Fruit fly (Drosophila melanogaster) whole organism, embryonic: ENCODE data around the gene Spt7.

Source experiments
- BEAF-32 ChIP-seq: fragments of 200-800 bp; sonication (Bioruptor generic); optimal IDR thresholded peaks from 3 replicates; lab custom pipeline; 2017; ENCODE audit warnings: missing biosample characterization, missing genetic modification characterization, mild to moderate bottlenecking, moderate library complexity, missing genetic modification reagents
- Bteb2 ChIP-seq: fragments of 200-800 bp; sonication (Bioruptor generic); optimal IDR thresholded peaks from 2 replicates; lab custom pipeline; 2016; ENCODE audit warnings: missing biosample characterization, missing genetic modification characterization
- CG10959 ChIP-seq: fragments of 200-800 bp; sonication (Bioruptor generic); IDR thresholded peaks from 2 replicates; pipeline ENCODE4 v1.3.6; 2022; ENCODE audit warnings: missing biosample characterization, missing genetic modification characterization
- CG10979 ChIP-seq: fragments of 200-800 bp; sonication (Bioruptor generic); optimal IDR thresholded peaks from 2 replicates; lab custom pipeline; 2018; ENCODE audit warnings: missing biosample characterization, mild to moderate bottlenecking, missing genetic modification characterization, moderate library complexity
- CG11085 ChIP-seq: fragments of 200-800 bp; sonication (Bioruptor generic); IDR thresholded peaks from 2 replicates; pipeline ENCODE4 v1.3.6; 2022; ENCODE audit warnings: missing biosample characterization, missing genetic modification characterization
- CG12155 ChIP-seq: fragments of 200-800 bp; sonication (Bioruptor generic); optimal IDR thresholded peaks from 3 replicates; lab custom pipeline; 2016; ENCODE audit warnings: missing biosample characterization, missing genetic modification characterization
- CG12299 ChIP-seq: fragments of 200-800 bp; sonication (Bioruptor generic); optimal IDR thresholded peaks from 2 replicates; lab custom pipeline; 2018; ENCODE audit warnings: missing biosample characterization, mild to moderate bottlenecking, missing genetic modification characterization
- CG12391 ChIP-seq: fragments of 200-800 bp; sonication (Bioruptor generic); optimal IDR thresholded peaks from 3 replicates; lab custom pipeline; 2018; ENCODE audit warnings: missing biosample characterization, mild to moderate bottlenecking, missing genetic modification characterization, moderate library complexity
- CG12659 ChIP-seq: fragments of 200-800 bp; sonication (Bioruptor generic); optimal IDR thresholded peaks from 3 replicates; lab custom pipeline; 2017; ENCODE audit warnings: mild to moderate bottlenecking, missing biosample characterization, missing genetic modification reagents, missing genetic modification characterization
- CG13287 ChIP-seq: fragments of 200-800 bp; sonication (Bioruptor generic); IDR thresholded peaks from 2 replicates; pipeline ENCODE4 v1.3.6; 2022; ENCODE audit warnings: missing biosample characterization, missing genetic modification characterization; ENCODE audit not compliant: partially characterized antibody
- CG13424 ChIP-seq: fragments of 200-800 bp; sonication (Bioruptor generic); optimal IDR thresholded peaks from 2 replicates; lab custom pipeline; 2019; ENCODE audit warnings: missing biosample characterization, mild to moderate bottlenecking, missing genetic modification characterization, moderate library complexity
- CG13775 ChIP-seq: fragments of 200-800 bp; sonication (Bioruptor generic); optimal IDR thresholded peaks from 3 replicates; lab custom pipeline; 2017; ENCODE audit warnings: missing biosample characterization, mild to moderate bottlenecking, missing genetic modification characterization
- CG1603 ChIP-seq: fragments of 200-800 bp; sonication (Bioruptor generic); optimal IDR thresholded peaks from 2 replicates; lab custom pipeline; 2019; ENCODE audit warnings: missing biosample characterization, mild to moderate bottlenecking, missing genetic modification characterization, moderate library complexity
- CG17568 ChIP-seq: fragments of 200-800 bp; sonication (Bioruptor generic); optimal IDR thresholded peaks from 2 replicates; lab custom pipeline; 2018; ENCODE audit warnings: missing biosample characterization, mild to moderate bottlenecking, missing genetic modification characterization, moderate library complexity
- CG17829 ChIP-seq: fragments of 200-800 bp; optimal IDR thresholded peaks from 2 replicates; lab custom pipeline; 2019; ENCODE audit warnings: missing biosample characterization, mild to moderate bottlenecking, missing genetic modification characterization, moderate library complexity
- CG3163 ChIP-seq: fragments of 200-800 bp; sonication (Bioruptor generic); optimal IDR thresholded peaks from 3 replicates; lab custom pipeline; 2016; ENCODE audit warnings: missing biosample characterization, missing genetic modification characterization
- CG3726 ChIP-seq: fragments of 200-800 bp; sonication (Bioruptor generic); IDR thresholded peaks from 3 replicates; pipeline ENCODE4, ENCODE4 v1.3.6; 2022; ENCODE audit warnings: missing biosample characterization, missing genetic modification characterization
- CG3838 ChIP-seq: fragments of 200-800 bp; sonication (Bioruptor generic); optimal IDR thresholded peaks from 3 replicates; lab custom pipeline; 2016; ENCODE audit warnings: missing biosample characterization, missing genetic modification characterization
- CG3847 ChIP-seq: fragments of 200-800 bp; sonication (Bioruptor generic); IDR thresholded peaks from 2 replicates; pipeline ENCODE4 v1.3.6; 2022; ENCODE audit warnings: missing biosample characterization, missing genetic modification characterization
- CG4617 ChIP-seq: fragments of 200-800 bp; sonication (Bioruptor generic); optimal IDR thresholded peaks from 3 replicates; lab custom pipeline; 2016; ENCODE audit warnings: missing biosample characterization, missing genetic modification characterization, borderline replicate concordance
- CG7271 ChIP-seq: fragments of 200-800 bp; sonication (Bioruptor generic); optimal IDR thresholded peaks from 2 replicates; lab custom pipeline; 2018; ENCODE audit warnings: missing biosample characterization, mild to moderate bottlenecking, missing genetic modification characterization, moderate library complexity
- CG8388 ChIP-seq: fragments of 200-800 bp; sonication (Bioruptor generic); optimal IDR thresholded peaks from 2 replicates; lab custom pipeline; 2019; ENCODE audit warnings: missing biosample characterization, mild to moderate bottlenecking, missing genetic modification characterization, moderate library complexity
- D ChIP-seq, 2 experiments: fragments of 200-800 bp in 1 of 2; fragments of >200 bp in 1 of 2; sonication (Bioruptor generic) in 1 of 2; optimal IDR thresholded peaks; 2 replicates in 1 of 2; 3 replicates in 1 of 2; lab custom pipeline; 2017; ENCODE audit warnings: mild to moderate bottlenecking in 1 of 2, missing biosample characterization in 1 of 2, missing genetic modification characterization in 1 of 2, missing genetic modification reagents in 1 of 2
- D19A ChIP-seq: fragments of 200-800 bp; optimal IDR thresholded peaks from 3 replicates; lab custom pipeline; 2019; ENCODE audit warnings: missing biosample characterization, mild to moderate bottlenecking, missing genetic modification characterization, moderate library complexity
- Dip3 ChIP-seq: fragments of 200-800 bp; sonication (Bioruptor generic); optimal IDR thresholded peaks from 3 replicates; lab custom pipeline; 2016; ENCODE audit warnings: missing biosample characterization, missing genetic modification characterization
- Dp ChIP-seq: fragments of 200-800 bp; sonication (Bioruptor generic); optimal IDR thresholded peaks from 2 replicates; lab custom pipeline; 2018; ENCODE audit warnings: missing biosample characterization, mild to moderate bottlenecking, missing genetic modification characterization, moderate library complexity
- E2f2 ChIP-seq: fragments of 200-800 bp; sonication (Bioruptor generic); IDR thresholded peaks from 2 replicates; pipeline ENCODE4 v1.3.6; 2022; ENCODE audit warnings: missing biosample characterization, missing genetic modification characterization
- H2.0 ChIP-seq: fragments of 200-800 bp; sonication (Bioruptor generic); IDR thresholded peaks from 2 replicates; pipeline ENCODE4 v1.3.6; 2022; ENCODE audit warnings: missing biosample characterization, missing genetic modification characterization
- HLH54F ChIP-seq: fragments of 200-800 bp; sonication (Bioruptor generic); optimal IDR thresholded peaks from 3 replicates; lab custom pipeline; 2016; ENCODE audit warnings: missing biosample characterization, missing genetic modification characterization
- MBD-R2 ChIP-seq: fragments of 200-800 bp; sonication (Bioruptor generic); IDR thresholded peaks from 2 replicates; pipeline ENCODE4 v1.3.6; 2022; ENCODE audit warnings: missing biosample characterization, missing genetic modification characterization
- Max ChIP-seq: fragments of 200-800 bp; sonication (Bioruptor generic); optimal IDR thresholded peaks from 2 replicates; lab custom pipeline; 2016; ENCODE audit warnings: missing biosample characterization, mild to moderate bottlenecking, missing genetic modification characterization
- Med ChIP-seq: fragments of 200-800 bp; sonication (Bioruptor generic); peaks from one replicate; lab custom pipeline; 2016; ENCODE audit warnings: missing biosample characterization, missing genetic modification characterization, mild to moderate bottlenecking, inconsistent platforms, moderate library complexity
- Pdp1 ChIP-seq, 2 experiments: fragments of 200-800 bp; sonication (Bioruptor generic); optimal IDR thresholded peaks; 3 replicates each; lab custom pipeline; 2016; ENCODE audit warnings: missing biosample characterization in 2 of 2, missing genetic modification characterization in 2 of 2, mild to moderate bottlenecking in 1 of 2, moderate library complexity in 1 of 2
- YL-1 ChIP-seq: fragments of 200-800 bp; sonication (Bioruptor generic); optimal IDR thresholded peaks from 3 replicates; lab custom pipeline; 2017; ENCODE audit warnings: missing biosample characterization, mild to moderate bottlenecking, missing genetic modification characterization
- bowl ChIP-seq: fragments of 200-800 bp; sonication (Bioruptor generic); IDR thresholded peaks from 2 replicates; pipeline ENCODE4 v1.3.6; 2022; ENCODE audit warnings: missing biosample characterization, missing genetic modification characterization
- chif ChIP-seq, 2 experiments: fragments of 200-800 bp; sonication (Bioruptor generic); optimal IDR thresholded peaks; 3 replicates each; lab custom pipeline; 2016; ENCODE audit warnings: missing biosample characterization in 2 of 2, missing genetic modification characterization in 2 of 2
- chn ChIP-seq: fragments of 200-800 bp; sonication (Bioruptor generic); optimal IDR thresholded peaks from 2 replicates; lab custom pipeline; 2016; ENCODE audit warnings: missing biosample characterization, missing genetic modification characterization
- dm ChIP-seq: fragments of 200-800 bp; sonication (Bioruptor generic); optimal IDR thresholded peaks from 3 replicates; lab custom pipeline; 2016; ENCODE audit warnings: missing biosample characterization, missing genetic modification characterization
- exex ChIP-seq: fragments of 200-800 bp; sonication (Bioruptor generic); optimal IDR thresholded peaks from 4 replicates; lab custom pipeline; 2018; ENCODE audit warnings: missing biosample characterization, mild to moderate bottlenecking, missing genetic modification characterization, moderate library complexity
- fd64A ChIP-seq: fragments of 200-800 bp; sonication (Bioruptor generic); optimal IDR thresholded peaks from 3 replicates; lab custom pipeline; 2018; ENCODE audit warnings: missing biosample characterization, mild to moderate bottlenecking, missing genetic modification characterization
- gem ChIP-seq: fragments of 200-800 bp; sonication (Bioruptor generic); optimal IDR thresholded peaks from 2 replicates; lab custom pipeline; 2019; ENCODE audit warnings: missing biosample characterization, mild to moderate bottlenecking, missing genetic modification characterization, moderate library complexity
- hth ChIP-seq: fragments of >200 bp; optimal IDR thresholded peaks from 2 replicates; lab custom pipeline; 2017; ENCODE audit warnings: inconsistent platforms
- phol ChIP-seq: fragments of 200-800 bp; sonication (Bioruptor generic); optimal IDR thresholded peaks from 3 replicates; lab custom pipeline; 2018; ENCODE audit warnings: missing biosample characterization, mild to moderate bottlenecking, missing genetic modification characterization, moderate library complexity
- pzg ChIP-seq: fragments of 200-800 bp; sonication (Bioruptor generic); optimal IDR thresholded peaks from 3 replicates; lab custom pipeline; 2018; ENCODE audit warnings: missing biosample characterization, mild to moderate bottlenecking, missing genetic modification characterization, moderate library complexity
- schlank ChIP-seq: fragments of 200-800 bp; sonication (Bioruptor generic); optimal IDR thresholded peaks from 2 replicates; lab custom pipeline; 2018; ENCODE audit warnings: missing biosample characterization, mild to moderate bottlenecking, missing genetic modification characterization
- sd ChIP-seq: fragments of 200-800 bp; sonication (Bioruptor generic); optimal IDR thresholded peaks from 3 replicates; lab custom pipeline; 2018; ENCODE audit warnings: missing biosample characterization, mild to moderate bottlenecking, missing genetic modification characterization, moderate library complexity
- tgo ChIP-seq: fragments of 200-800 bp; sonication (Bioruptor generic); IDR thresholded peaks from 3 replicates; pipeline ENCODE4 v1.3.6; 2022; ENCODE audit warnings: missing biosample characterization, missing genetic modification characterization
- wdn ChIP-seq: fragments of 200-800 bp; sonication (Bioruptor generic); IDR thresholded peaks from 2 replicates; pipeline ENCODE4 v1.3.6; 2022; ENCODE audit warnings: missing biosample characterization, missing genetic modification characterization
- zen ChIP-seq: fragments of 200-800 bp; sonication (Bioruptor generic); optimal IDR thresholded peaks from 3 replicates; lab custom pipeline; 2018; ENCODE audit warnings: missing biosample characterization, mild to moderate bottlenecking, missing genetic modification characterization, moderate library complexity

Spt7 gene

DNA sequence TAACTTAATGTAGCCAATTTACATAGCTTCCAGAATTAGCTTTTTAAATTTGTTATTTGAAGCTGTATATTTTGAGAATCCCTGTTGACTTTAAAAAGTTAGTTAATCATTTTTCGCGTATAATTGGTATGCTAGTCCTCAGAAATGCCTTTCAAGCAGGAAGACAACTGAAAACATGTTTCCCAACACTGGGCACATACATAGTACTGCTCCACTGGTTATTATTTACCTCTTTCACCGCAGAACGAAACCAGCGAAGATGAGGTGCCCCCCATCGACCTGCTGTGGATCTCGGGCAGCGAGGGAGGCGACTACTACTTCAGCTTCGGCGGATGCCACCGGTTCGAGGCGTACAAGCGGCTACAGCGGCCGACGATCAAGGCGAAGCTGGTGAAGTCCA is 7.5 kb downstream of the Spt7 start (continued):
- TF ChIP-seq CG4617 (no peak), CG3838 (no peak), fd64A (GFP tag; lab: Kevin White, UChicago) (no peak), schlank (tag; lab: Kevin White, UChicago) (no peak), bowl (0 out of 2 replicates have a peak, but pooled peaks have one; percentile 17), Pdp1 (GFP tag; optimal IDR thresholded peaks at IDR 0.05; lab: Kevin White, UChicago) (no peak), chif (GFP tag; optimal IDR thresholded peaks at IDR 0.05; lab: Kevin White, UChicago) (no peak), hth (lab: Kevin White, UChicago) (no peak), CG10959 (GFP tag; lab: Robert Waterston, UW) (no peak), MBD-R2 (GFP tag; lab: Robert Waterston, UW) (peak; percentile 46)

DNA sequence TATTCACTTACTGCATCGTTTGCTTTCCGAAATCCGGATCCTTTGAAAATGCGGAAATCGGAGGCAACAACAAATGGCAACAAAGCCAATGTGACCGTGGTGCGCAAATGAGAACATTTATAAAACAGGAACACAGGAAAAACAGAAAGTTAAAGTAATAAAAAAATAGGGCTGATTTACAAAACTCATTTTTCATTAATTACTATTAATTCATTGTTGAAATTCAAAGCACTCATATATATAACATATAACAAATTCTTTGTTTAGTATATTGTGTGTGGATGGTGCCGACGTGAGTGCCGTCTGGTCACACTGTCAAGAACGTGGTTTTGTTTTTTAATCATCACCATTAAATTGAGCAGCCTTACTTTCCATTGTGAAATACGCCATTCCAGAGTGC is 10.5 kb downstream of the Spt7 start, which contains the start of the genes Arp8 and CG6769:
Arp8 (minus strand) TSS at position 90 of the 400 bp plus-strand sequence.
CG6769 (plus strand) TSS at position 292 of the 400 bp plus-strand sequence.
- TF ChIP-seq exex (tag; lab: Kevin White, UChicago): no peak
- peak; percentile 34; the same call in 1 of the 2 replicates for TF ChIP-seq E2f2 (GFP tag; lab: Robert Waterston, UW)
- TF ChIP-seq CG13775 (GFP tag; lab: Kevin White, UChicago): peak; percentile 36
- peak; percentile 47 for TF ChIP-seq dm (GFP tag; lab: Kevin White, UChicago)
- TF ChIP-seq HLH54F (GFP tag; lab: Kevin White, UChicago): no peak
- TF ChIP-seq CG13424 (tag; lab: Kevin White, UChicago): peak; percentile 6
- no peak for TF ChIP-seq CG13287 (GFP tag; lab: Robert Waterston, UW)
- no peak for TF ChIP-seq CG3726 (GFP tag; lab: Robert Waterston, UW)
- peak; percentile 11 for TF ChIP-seq CG8388 (GFP tag; lab: Kevin White, UChicago)
- no peak for TF ChIP-seq Dip3
- peak; percentile 72 for TF ChIP-seq Max (GFP tag; lab: Kevin White, UChicago)
- peak; percentile 32 for TF ChIP-seq CG12659 (GFP tag; lab: Kevin White, UChicago)
- TF ChIP-seq tgo (GFP tag; lab: Robert Waterston, UW): no peak
- TF ChIP-seq H2.0: no peak
- no peak for TF ChIP-seq CG3163 (GFP tag; lab: Kevin White, UChicago)
- TF ChIP-seq CG12299 (tag; lab: Kevin White, UChicago): peak; percentile 17
- peak; percentile 27 for TF ChIP-seq CG17829 (tag; lab: Kevin White, UChicago)
- TF ChIP-seq BEAF-32: peak; percentile 43
- TF ChIP-seq YL-1: peak; percentile 63
- no peak for TF ChIP-seq D (optimal IDR thresholded peaks at IDR 0.05; lab: Kevin White, UChicago)
- no peak for TF ChIP-seq D (GFP tag; optimal IDR thresholded peaks at IDR 0.05; lab: Kevin White, UChicago)
- TF ChIP-seq gem: peak; percentile 40
- peak; percentile 18; the same call in 1 of the 2 replicates for TF ChIP-seq CG3847 (GFP tag; lab: Robert Waterston, UW)
- TF ChIP-seq CG17568: no peak
- peak; percentile 46 for TF ChIP-seq pzg (GFP tag; lab: Kevin White, UChicago)
- peak; percentile 55 for TF ChIP-seq CG12391 (tag; lab: Kevin White, UChicago)
- TF ChIP-seq Bteb2 (GFP tag; lab: Kevin White, UChicago): no peak
- TF ChIP-seq CG12155 (GFP tag; lab: Kevin White, UChicago): no peak
- TF ChIP-seq Dp: peak; percentile 14
- TF ChIP-seq Med (GFP tag; lab: Kevin White, UChicago): peak; percentile 82
- peak; percentile 40 for TF ChIP-seq CG10979
- peak; percentile 28 for TF ChIP-seq CG4617
- peak; percentile 31 for TF ChIP-seq CG1603 (tag; lab: Kevin White, UChicago)
- peak; percentile 4 for TF ChIP-seq zen (tag; lab: Kevin White, UChicago)
- TF ChIP-seq D19A (tag; lab: Kevin White, UChicago): no peak
- no peak for TF ChIP-seq wdn (GFP tag; lab: Robert Waterston, UW)
- peak; percentile 54 for TF ChIP-seq phol (tag; lab: Kevin White, UChicago)
- no peak for TF ChIP-seq CG11085
- TF ChIP-seq chn (GFP tag; lab: Kevin White, UChicago): no peak
- no peak for TF ChIP-seq CG7271 (tag; lab: Kevin White, UChicago)
- TF ChIP-seq sd (tag; lab: Kevin White, UChicago): no peak
